Fruit fly (Drosophila melanogaster) whole organism, prepupa: ENCODE results near the gene CG14961.
A peak's percentile ranks its signal among the peaks of the same experiment; 100 is the strongest.

Experiments used
- Blimp-1 ChIP-seq: fragments of 200-800 bp; sonication (Bioruptor generic); optimal IDR thresholded peaks from 3 replicates; lab custom pipeline; 2017; ENCODE audit warnings: missing biosample characterization, missing genetic modification characterization, mild to moderate bottlenecking, moderate library complexity, missing genetic modification reagents
- CG10669 ChIP-seq: fragments of 200-800 bp; sonication (Bioruptor generic); optimal IDR thresholded peaks from 3 replicates; lab custom pipeline; 2018; ENCODE audit warnings: missing biosample characterization, mild to moderate bottlenecking, missing genetic modification characterization, moderate library complexity
- CG11762 ChIP-seq: fragments of 200-800 bp; sonication (Bioruptor generic); optimal IDR thresholded peaks from 3 replicates; lab custom pipeline; 2016; ENCODE audit warnings: missing biosample characterization, missing genetic modification characterization; ENCODE audit not compliant: insufficient read depth
- CG11902 ChIP-seq: fragments of 200-800 bp; sonication (Bioruptor generic); optimal IDR thresholded peaks from 3 replicates; lab custom pipeline; 2016; ENCODE audit warnings: missing biosample characterization, missing genetic modification characterization
- CG16779 ChIP-seq: fragments of 200-800 bp; sonication (Bioruptor generic); optimal IDR thresholded peaks from 3 replicates; lab custom pipeline; 2017; ENCODE audit warnings: missing biosample characterization, mild to moderate bottlenecking, missing genetic modification characterization
- CG32006 ChIP-seq: fragments of 200-800 bp; sonication (Bioruptor generic); optimal IDR thresholded peaks from 3 replicates; lab custom pipeline; 2017; ENCODE audit warnings: missing biosample characterization, mild to moderate bottlenecking, missing genetic modification characterization
- CG3919 ChIP-seq: fragments of 200-800 bp; sonication (Bioruptor generic); optimal IDR thresholded peaks from 3 replicates; lab custom pipeline; 2016; ENCODE audit warnings: missing biosample characterization, missing genetic modification characterization
- CG6163 ChIP-seq: fragments of 200-800 bp; sonication (Bioruptor generic); IDR thresholded peaks from 3 replicates; pipeline ENCODE4 v1.3.6; 2022; ENCODE audit warnings: missing biosample characterization, missing genetic modification characterization
- CG8119 ChIP-seq: fragments of 200-800 bp; sonication (Bioruptor generic); IDR thresholded peaks from 3 replicates; pipeline ENCODE4 v1.3.6; 2022; ENCODE audit warnings: missing biosample characterization, missing genetic modification characterization
- CG8319 ChIP-seq: fragments of 200-800 bp; sonication (Bioruptor generic); optimal IDR thresholded peaks from 3 replicates; lab custom pipeline; 2016; ENCODE audit warnings: missing biosample characterization, missing genetic modification characterization
- CG8632 ChIP-seq: fragments of 200-800 bp; sonication (Bioruptor generic); optimal IDR thresholded peaks from 3 replicates; lab custom pipeline; 2016; ENCODE audit warnings: missing biosample characterization, missing genetic modification characterization
- CG9139 ChIP-seq: fragments of 200-800 bp; sonication (Bioruptor generic); optimal IDR thresholded peaks from 3 replicates; lab custom pipeline; 2017; ENCODE audit warnings: missing biosample characterization, mild to moderate bottlenecking, missing genetic modification characterization
- Eip75B ChIP-seq: fragments of 200-800 bp; sonication (Bioruptor generic); optimal IDR thresholded peaks from 3 replicates; lab custom pipeline; 2016; ENCODE audit warnings: missing biosample characterization, missing genetic modification characterization
- Eip78C ChIP-seq: fragments of 200-800 bp; sonication (Bioruptor generic); peaks from one replicate; lab custom pipeline; 2016; ENCODE audit warnings: missing biosample characterization, missing genetic modification characterization
- Eip93F ChIP-seq: fragments of 200-800 bp; sonication (Bioruptor generic); optimal IDR thresholded peaks from 2 replicates; lab custom pipeline; 2016; ENCODE audit warnings: missing biosample characterization, mild to moderate bottlenecking, missing genetic modification characterization
- Gug ChIP-seq: fragments of 200-800 bp; sonication (Bioruptor generic); IDR thresholded peaks from 2 replicates; pipeline ENCODE4 v1.3.6; 2022; ENCODE audit warnings: missing biosample characterization, missing genetic modification characterization
- Hr38 ChIP-seq: sonication (Bioruptor generic); optimal IDR thresholded peaks from 2 replicates; lab custom pipeline; 2016; ENCODE audit warnings: missing biosample characterization, missing genetic modification characterization
- Hr39 ChIP-seq: fragments of 200-800 bp; sonication (Bioruptor generic); optimal IDR thresholded peaks from 2 replicates; lab custom pipeline; 2016; ENCODE audit warnings: missing biosample characterization, missing genetic modification characterization
- Met ChIP-seq: fragments of 200-800 bp; sonication (Bioruptor generic); optimal IDR thresholded peaks from 3 replicates; lab custom pipeline; 2016; ENCODE audit warnings: missing biosample characterization, missing genetic modification characterization
- Smox ChIP-seq: fragments of 200-800 bp; sonication (Bioruptor generic); optimal IDR thresholded peaks from 3 replicates; lab custom pipeline; 2016; ENCODE audit warnings: missing biosample characterization, missing genetic modification characterization
- Sox102F ChIP-seq: fragments of 200-800 bp; sonication (Bioruptor generic); optimal IDR thresholded peaks from 2 replicates; lab custom pipeline; 2016; ENCODE audit warnings: missing biosample characterization, mild to moderate bottlenecking, missing genetic modification characterization
- Sox15 ChIP-seq: fragments of 200-800 bp; sonication (Bioruptor generic); optimal IDR thresholded peaks from 3 replicates; lab custom pipeline; 2016; ENCODE audit warnings: missing biosample characterization, missing genetic modification characterization
- achi ChIP-seq: fragments of 200-800 bp; sonication (Bioruptor generic); optimal IDR thresholded peaks from 3 replicates; lab custom pipeline; 2016; ENCODE audit warnings: missing biosample characterization, missing genetic modification characterization
- acj6 ChIP-seq: fragments of 200-800 bp; sonication (Bioruptor generic); optimal IDR thresholded peaks from 3 replicates; lab custom pipeline; 2016; ENCODE audit warnings: missing biosample characterization, missing genetic modification characterization
- cyc ChIP-seq: fragments of 200-800 bp; sonication (Bioruptor generic); optimal IDR thresholded peaks from 3 replicates; lab custom pipeline; 2016; ENCODE audit warnings: missing biosample characterization, missing genetic modification characterization
- dac ChIP-seq: fragments of 200-800 bp; sonication (Bioruptor generic); optimal IDR thresholded peaks from 2 replicates; lab custom pipeline; 2017; ENCODE audit warnings: missing biosample characterization, mild to moderate bottlenecking, missing genetic modification characterization
- esn ChIP-seq: fragments of 200-800 bp; sonication (Bioruptor generic); optimal IDR thresholded peaks from 2 replicates; lab custom pipeline; 2016; ENCODE audit warnings: missing biosample characterization, mild to moderate bottlenecking, missing genetic modification characterization, moderate library complexity
- fd85E ChIP-seq: fragments of 200-800 bp; sonication (Bioruptor generic); optimal IDR thresholded peaks from 3 replicates; lab custom pipeline; 2016; ENCODE audit warnings: missing biosample characterization, missing genetic modification characterization
- fkh ChIP-seq: fragments of 200-800 bp; sonication (Bioruptor generic); optimal IDR thresholded peaks from 3 replicates; lab custom pipeline; 2017; ENCODE audit warnings: missing biosample characterization, mild to moderate bottlenecking, missing genetic modification characterization, moderate library complexity
- lz ChIP-seq: fragments of 200-800 bp; sonication (Bioruptor generic); optimal IDR thresholded peaks from 3 replicates; lab custom pipeline; 2016; ENCODE audit warnings: missing biosample characterization, missing genetic modification characterization
- pdm3 ChIP-seq: fragments of 200-800 bp; sonication (Bioruptor generic); optimal IDR thresholded peaks from 3 replicates; lab custom pipeline; 2016; ENCODE audit warnings: missing biosample characterization, missing genetic modification characterization
- salr ChIP-seq, 2 experiments: fragments of 200-800 bp; sonication (Bioruptor generic); optimal IDR thresholded peaks; 3 replicates each; lab custom pipeline; 2016 to 2018; ENCODE audit warnings: missing biosample characterization in 2 of 2, missing genetic modification characterization in 2 of 2, mild to moderate bottlenecking in 1 of 2
- ss ChIP-seq, 2 experiments: fragments of 200-800 bp; sonication (Bioruptor generic); optimal IDR thresholded peaks; 2 replicates in 1 of 2; 3 replicates in 1 of 2; lab custom pipeline; 2017 to 2018; ENCODE audit warnings: mild to moderate bottlenecking in 2 of 2, missing biosample characterization in 2 of 2, missing genetic modification characterization in 2 of 2, moderate library complexity in 1 of 2
- topi ChIP-seq: fragments of 200-800 bp; sonication (Bioruptor generic); optimal IDR thresholded peaks from 3 replicates; lab custom pipeline; 2016; ENCODE audit warnings: missing biosample characterization, missing genetic modification characterization
- vri ChIP-seq: fragments of 200-800 bp; sonication (Bioruptor generic); optimal IDR thresholded peaks from 3 replicates; lab custom pipeline; 2016; ENCODE audit warnings: missing biosample characterization, mild to moderate bottlenecking, missing genetic modification characterization

The CG14961 gene

dm6 chr3L:3325925-3326903, 3.6 kb upstream of the CG14961 start, which contains the start of gene Gtpx (continued):
- TF ChIP-seq Blimp-1 (GFP tag; lab: Kevin White, UChicago) (peak; percentile 65), CG10669 (peak; percentile 18), pdm3 (GFP tag; lab: Kevin White, UChicago) (no peak), Smox (GFP tag; lab: Kevin White, UChicago) (no peak), Gug (GFP tag; lab: Robert Waterston, UW) (no peak), Sox15 (GFP tag; lab: Kevin White, UChicago) (peak; percentile 42), lz (GFP tag; lab: Kevin White, UChicago) (peak; percentile 63), CG11902 (no peak), vri (GFP tag; lab: Kevin White, UChicago) (peak; percentile 98), Hr39 (GFP tag; lab: Kevin White, UChicago) (peak; percentile 71), Eip75B (GFP tag; lab: Kevin White, UChicago) (peak; percentile 34), Met (GFP tag; lab: Kevin White, UChicago) (no peak), fkh (GFP tag; lab: Kevin White, UChicago) (peak; percentile 62), CG32006 (GFP tag; lab: Kevin White, UChicago) (no peak), CG3919 (GFP tag; lab: Kevin White, UChicago) (peak; percentile 46), Sox102F (GFP tag; lab: Kevin White, UChicago) (no peak), cyc (GFP tag; lab: Kevin White, UChicago) (peak; percentile 40), CG8319 (GFP tag; lab: Kevin White, UChicago) (no peak), Hr38 (no peak), dac (GFP tag; lab: Kevin White, UChicago) (no peak), CG16779 (peak; percentile 54), CG8632 (GFP tag; lab: Kevin White, UChicago) (peak; percentile 22), acj6 (GFP tag; lab: Kevin White, UChicago) (no peak), CG6163 (0 out of 3 replicates have a peak, but pooled peaks have one; percentile 42), CG9139 (GFP tag; lab: Kevin White, UChicago) (peak; percentile 49), topi (GFP tag; lab: Kevin White, UChicago) (peak; percentile 15), ss (GFP tag; optimal IDR thresholded peaks at IDR 0.05; lab: Kevin White, UChicago) (peak; percentile 74 to 77), achi (peak; percentile 14), Eip78C (GFP tag; lab: Kevin White, UChicago) (peak; percentile 66), CG11762 (GFP tag; lab: Kevin White, UChicago) (no peak), salr (GFP tag; optimal IDR thresholded peaks at IDR 0.05; lab: Kevin White, UChicago) (no peak), CG8119 (peak; percentile 40; the same call in 1 of the 3 replicates)
- TF ChIP-seq, all 60 proteins: peak for 35

DNA sequence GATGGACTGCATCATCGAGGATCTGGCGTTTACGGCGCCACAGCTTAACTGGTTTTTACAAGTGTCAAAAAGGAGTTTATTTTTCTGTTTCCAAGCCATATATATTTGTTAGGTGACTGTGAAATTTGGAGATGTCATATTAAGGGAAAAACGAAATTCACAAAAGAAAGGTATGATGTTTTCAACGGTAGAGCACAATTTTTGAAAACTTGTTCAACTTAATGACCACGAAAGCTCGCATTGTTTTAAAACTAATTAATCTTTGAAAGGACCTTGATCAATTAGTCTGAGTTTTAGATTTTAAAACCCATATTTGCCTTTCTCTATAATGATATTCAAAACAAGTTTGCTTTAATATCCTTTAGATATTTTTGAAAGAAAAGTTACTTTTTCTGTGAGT, 1.1 kb upstream of the CG14961 start, which contains the start of gene Strip:
Gene Strip (minus strand): TSS at position 101 of the 400 bp plus-strand sequence.
- TF ChIP-seq fkh (GFP tag; lab: Kevin White, UChicago), result no peak

dm6 chr3L:3334784-3335183, 4.9 kb downstream of the CG14961 start, which contains the start of gene CG14969:
Gene CG14969, minus strand, starts transcription at chr3L:3334978.
- TF ChIP-seq fd85E (no peak), esn (GFP tag; lab: Kevin White, UChicago) (peak; percentile 21), Gug (GFP tag; lab: Robert Waterston, UW) (no peak), Eip93F (GFP tag; lab: Kevin White, UChicago) (no peak), ss (GFP tag; optimal IDR thresholded peaks at IDR 0.05; lab: Kevin White, UChicago) (no peak), Hr39 (GFP tag; lab: Kevin White, UChicago) (no peak)
